Worm (Caenorhabditis elegans) whole organism, L4 larva: ENCODE results near the gene suca-1.

ENCODE experiments used
- D1046.2 ChIP-seq: fragments of 200-800 bp; sonication (Bioruptor generic); IDR thresholded peaks from 2 replicates; pipeline ENCODE4 v1.3.6; 2022; ENCODE audit warnings: missing genetic modification characterization, missing compliant biosample characterization
- F10B5.3 ChIP-seq: sonication (generic microtip); optimal IDR thresholded peaks from 2 replicates; lab custom pipeline; 2016; ENCODE audit warnings: mild to moderate bottlenecking, missing genetic modification characterization, missing compliant biosample characterization
- F26F4.8 ChIP-seq: fragments of 200-800 bp; sonication (Bioruptor generic); conservative IDR thresholded peaks from 2 replicates; pipeline ENCODE4 v1.3.6; 2022; ENCODE audit warnings: missing genetic modification characterization, missing compliant biosample characterization
- F37D6.2 ChIP-seq: sonication (generic microtip); optimal IDR thresholded peaks from 2 replicates; lab custom pipeline; 2016; ENCODE audit warnings: mild to moderate bottlenecking, missing genetic modification characterization, missing compliant biosample characterization
- F44E2.7 ChIP-seq: fragments of 200-800 bp; sonication (Bioruptor generic); IDR thresholded peaks from 2 replicates; pipeline ENCODE4 v2.1.2; 2022; ENCODE audit warnings: missing genetic modification characterization, missing compliant biosample characterization
- Y105C5A.15 ChIP-seq: fragments of 200-800 bp; sonication (Bioruptor generic); IDR thresholded peaks from 2 replicates; pipeline ENCODE4 v1.3.6; 2022; ENCODE audit warnings: missing genetic modification characterization, missing compliant biosample characterization
- Y48G9A.11 ChIP-seq: fragments of 200-800 bp; sonication (Bioruptor generic); IDR thresholded peaks from 2 replicates; pipeline ENCODE4 v1.3.6; 2022; ENCODE audit warnings: missing genetic modification reagents, missing genetic modification characterization, missing compliant biosample characterization
- Y5F2A.4 ChIP-seq: fragments of 200-800 bp; sonication (Bioruptor generic); optimal IDR thresholded peaks from 2 replicates; lab custom pipeline; 2018; ENCODE audit warnings: mild to moderate bottlenecking, missing genetic modification characterization, missing compliant biosample characterization
- Y75B8A.6 ChIP-seq: fragments of 200-800 bp; sonication (Bioruptor generic); IDR thresholded peaks from 2 replicates; pipeline ENCODE4 v1.3.6; 2022; ENCODE audit warnings: missing genetic modification reagents, missing genetic modification characterization, missing compliant biosample characterization
- ZK337.2 ChIP-seq: fragments of 200-800 bp; sonication (Bioruptor generic); IDR thresholded peaks from 2 replicates; pipeline ENCODE4 v1.3.6; 2022; ENCODE audit warnings: missing genetic modification reagents, missing genetic modification characterization, missing compliant biosample characterization
- ZK546.5 ChIP-seq, 2 experiments: sonication (generic microtip); optimal IDR thresholded peaks; 2 replicates each; lab custom pipeline; 2017; ENCODE audit warnings: missing biosample characterization in 2 of 2, missing genetic modification characterization in 2 of 2
- aly-2 ChIP-seq: sonication (generic microtip); optimal IDR thresholded peaks from 2 replicates; lab custom pipeline; 2018; ENCODE audit warnings: missing biosample characterization, missing genetic modification characterization
- arid-1 ChIP-seq: fragments of 200-800 bp; sonication (Bioruptor generic); conservative IDR thresholded peaks from 2 replicates; pipeline ENCODE4 v1.3.6; 2022; ENCODE audit warnings: missing genetic modification reagents, missing genetic modification characterization, missing compliant biosample characterization
- ceh-32 ChIP-seq: sonication (generic microtip); optimal IDR thresholded peaks from 2 replicates; lab custom pipeline; 2016; ENCODE audit warnings: mild to moderate bottlenecking, missing genetic modification characterization, missing compliant biosample characterization; ENCODE audit not compliant: poor library complexity
- ceh-82 ChIP-seq: sonication (generic microtip); optimal IDR thresholded peaks from 2 replicates; lab custom pipeline; 2017; ENCODE audit warnings: missing biosample characterization, missing genetic modification characterization
- ces-1 ChIP-seq: fragments of 150-350 bp; sonication (generic microtip); optimal IDR thresholded peaks from 4 replicates; lab custom pipeline; 2014; ENCODE audit warnings: missing biosample characterization, missing genetic modification reagents, missing genetic modification characterization
- ctbp-1 ChIP-seq: fragments of 200-800 bp; sonication (Bioruptor generic); IDR thresholded peaks from 2 replicates; pipeline ENCODE4 v1.3.6; 2022; ENCODE audit warnings: missing genetic modification reagents, missing genetic modification characterization, missing compliant biosample characterization
- daf-12 ChIP-seq: fragments of 150-350 bp; optimal IDR thresholded peaks from 2 replicates; lab custom pipeline; 2014; ENCODE audit warnings: missing biosample characterization, missing genetic modification reagents, missing genetic modification characterization
- dmd-6 ChIP-seq: fragments of 200-800 bp; sonication (Bioruptor generic); IDR thresholded peaks from 2 replicates; pipeline ENCODE4 v1.3.6; 2022; ENCODE audit warnings: missing genetic modification reagents, missing genetic modification characterization, missing compliant biosample characterization
- dmd-9 ChIP-seq: fragments of 200-800 bp; sonication (Bioruptor generic); IDR thresholded peaks from 2 replicates; pipeline ENCODE4 v1.3.6; 2022; ENCODE audit warnings: missing genetic modification reagents, missing genetic modification characterization, missing compliant biosample characterization
- dpl-1 ChIP-seq: fragments of 150-350 bp; optimal IDR thresholded peaks from 2 replicates; lab custom pipeline; 2014; ENCODE audit warnings: missing biosample characterization, missing genetic modification reagents, missing genetic modification characterization
- fos-1 ChIP-seq: fragments of 150-350 bp; optimal IDR thresholded peaks from 2 replicates; lab custom pipeline; 2014; ENCODE audit warnings: missing biosample characterization, missing genetic modification characterization
- gei-8 ChIP-seq: fragments of 200-800 bp; sonication (Bioruptor generic); optimal IDR thresholded peaks from 2 replicates; lab custom pipeline; 2018; ENCODE audit warnings: mild to moderate bottlenecking, missing genetic modification characterization, missing compliant biosample characterization
- hmg-1.1 ChIP-seq: fragments of 200-800 bp; sonication (Bioruptor generic); IDR thresholded peaks from 2 replicates; pipeline ENCODE4 v1.3.6; 2022; ENCODE audit warnings: missing genetic modification reagents, missing genetic modification characterization, missing compliant biosample characterization
- lim-7 ChIP-seq: fragments of 200-800 bp; sonication (Bioruptor generic); IDR thresholded peaks from 2 replicates; pipeline ENCODE4 v1.3.6; 2022; ENCODE audit warnings: missing genetic modification characterization, missing compliant biosample characterization
- lin-13 ChIP-seq: fragments of 150-350 bp; optimal IDR thresholded peaks from 2 replicates; lab custom pipeline; 2014; ENCODE audit warnings: missing biosample characterization, missing genetic modification reagents, missing genetic modification characterization
- lin-29 ChIP-seq: fragments of 200-800 bp; sonication (Bioruptor generic); IDR thresholded peaks from 2 replicates; pipeline ENCODE4 v1.3.6; 2022; ENCODE audit warnings: missing genetic modification reagents, missing genetic modification characterization, missing compliant biosample characterization
- lir-3 ChIP-seq: sonication (generic microtip); optimal IDR thresholded peaks from 2 replicates; lab custom pipeline; 2016; ENCODE audit warnings: mild to moderate bottlenecking, missing genetic modification characterization, missing compliant biosample characterization
- madf-5 ChIP-seq, 2 experiments: fragments of 200-800 bp; sonication (Bioruptor generic); IDR thresholded peaks; 2 replicates each; pipeline ENCODE4 v1.3.6; 2022; ENCODE audit warnings: missing compliant biosample characterization in 2 of 2, missing genetic modification characterization in 2 of 2
- madf-9 ChIP-seq: fragments of 200-800 bp; sonication (Bioruptor generic); conservative IDR thresholded peaks from 2 replicates; pipeline ENCODE4 v1.3.6; 2022; ENCODE audit warnings: missing genetic modification reagents, missing genetic modification characterization, missing compliant biosample characterization
- mdl-1 ChIP-seq, 2 experiments: fragments of 150-350 bp in 1 of 2; sonication (generic microtip) in 1 of 2; optimal IDR thresholded peaks; 2 replicates each; lab custom pipeline; 2014 to 2017; ENCODE audit warnings: missing biosample characterization in 2 of 2, missing genetic modification characterization in 2 of 2
- mxl-2 ChIP-seq: fragments of 200-800 bp; sonication (Bioruptor generic); conservative IDR thresholded peaks from 2 replicates; pipeline ENCODE4 v1.3.6; 2022; ENCODE audit warnings: missing genetic modification reagents, missing genetic modification characterization, missing compliant biosample characterization
- mxl-3 ChIP-seq: fragments of 200-800 bp; sonication (Bioruptor generic); optimal IDR thresholded peaks from 2 replicates; lab custom pipeline; 2018; ENCODE audit warnings: mild to moderate bottlenecking, missing genetic modification characterization, missing compliant biosample characterization
- nhr-237 ChIP-seq: sonication (generic microtip); optimal IDR thresholded peaks from 2 replicates; lab custom pipeline; 2017; ENCODE audit warnings: missing biosample characterization, missing genetic modification characterization
- nhr-25 ChIP-seq: sonication (generic microtip); optimal IDR thresholded peaks from 2 replicates; lab custom pipeline; 2017; ENCODE audit warnings: missing genetic modification characterization, mild to moderate bottlenecking, missing compliant biosample characterization, antibody characterized with exemption, moderate library complexity, borderline replicate concordance; ENCODE audit not compliant: insufficient read depth
- nhr-42 ChIP-seq: fragments of 200-800 bp; sonication (Bioruptor generic); IDR thresholded peaks from 2 replicates; pipeline ENCODE4 v1.3.6; 2022; ENCODE audit warnings: missing genetic modification characterization, missing compliant biosample characterization
- nhr-48 ChIP-seq: sonication (generic microtip); optimal IDR thresholded peaks from 2 replicates; lab custom pipeline; 2016; ENCODE audit warnings: mild to moderate bottlenecking, missing genetic modification characterization, missing compliant biosample characterization
- nhr-6 ChIP-seq: fragments of 150-350 bp; optimal IDR thresholded peaks from 2 replicates; lab custom pipeline; 2014; ENCODE audit warnings: missing biosample characterization, missing genetic modification characterization
- nhr-76 ChIP-seq: fragments of 150-350 bp; optimal IDR thresholded peaks from 2 replicates; lab custom pipeline; 2014; ENCODE audit warnings: missing biosample characterization, missing genetic modification characterization
- pha-4 ChIP-seq, 2 experiments: fragments of 150-350 bp in 1 of 2; fragments of 200-800 bp in 1 of 2; sonication (Bioruptor generic) in 1 of 2; IDR thresholded peaks in 1 of 2; optimal IDR thresholded peaks in 1 of 2; 2 replicates each; pipeline versions ENCODE4 v1.3.6 to Lab custom; 2014 to 2022; ENCODE audit warnings: missing genetic modification characterization in 2 of 2, missing genetic modification reagents in 2 of 2, missing biosample characterization in 1 of 2, missing compliant biosample characterization in 1 of 2
- pqm-1 ChIP-seq: sonication (generic microtip); optimal IDR thresholded peaks from 2 replicates; lab custom pipeline; 2017; ENCODE audit warnings: missing biosample characterization, missing genetic modification characterization
- rbr-2 ChIP-seq: sonication (generic microtip); optimal IDR thresholded peaks from 2 replicates; lab custom pipeline; 2016; ENCODE audit warnings: missing genotype, missing genetic modification characterization, missing compliant biosample characterization
- saeg-2 ChIP-seq: fragments of 200-800 bp; sonication (Bioruptor generic); IDR thresholded peaks from 2 replicates; pipeline ENCODE4 v1.3.6; 2022; ENCODE audit warnings: missing genetic modification reagents, missing genetic modification characterization, missing compliant biosample characterization
- skn-1 ChIP-seq: fragments of 150-350 bp; optimal IDR thresholded peaks from 2 replicates; lab custom pipeline; 2014; ENCODE audit warnings: missing biosample characterization, missing genetic modification characterization
- spr-3 ChIP-seq: fragments of 200-800 bp; sonication (Bioruptor generic); optimal IDR thresholded peaks from 2 replicates; lab custom pipeline; 2018; ENCODE audit warnings: mild to moderate bottlenecking, missing genetic modification characterization, missing compliant biosample characterization
- tag-97 ChIP-seq: fragments of 200-800 bp; sonication (Bioruptor generic); IDR thresholded peaks from 2 replicates; pipeline ENCODE4 v1.3.6; 2022; ENCODE audit warnings: missing genetic modification characterization, missing compliant biosample characterization
- unc-39 ChIP-seq: sonication (generic microtip); optimal IDR thresholded peaks from 2 replicates; lab custom pipeline; 2017; ENCODE audit warnings: missing biosample characterization, missing genetic modification characterization
- zag-1 ChIP-seq: fragments of 150-350 bp; optimal IDR thresholded peaks from 2 replicates; lab custom pipeline; 2014; ENCODE audit warnings: missing biosample characterization, missing genetic modification characterization
- zfp-3 ChIP-seq: fragments of 200-800 bp; sonication (Bioruptor generic); conservative IDR thresholded peaks from 2 replicates; pipeline ENCODE4 v1.3.6; 2022; ENCODE audit warnings: missing genetic modification reagents, missing genetic modification characterization, missing compliant biosample characterization
- zip-11 ChIP-seq: fragments of 200-800 bp; sonication (Bioruptor generic); IDR thresholded peaks from 2 replicates; pipeline ENCODE4 v1.3.6; 2022; ENCODE audit warnings: missing genetic modification characterization, missing compliant biosample characterization
- zip-2 ChIP-seq: fragments of 150-350 bp; optimal IDR thresholded peaks from 2 replicates; lab custom pipeline; 2014; ENCODE audit warnings: missing biosample characterization, missing genetic modification characterization

Gene suca-1

DNA sequence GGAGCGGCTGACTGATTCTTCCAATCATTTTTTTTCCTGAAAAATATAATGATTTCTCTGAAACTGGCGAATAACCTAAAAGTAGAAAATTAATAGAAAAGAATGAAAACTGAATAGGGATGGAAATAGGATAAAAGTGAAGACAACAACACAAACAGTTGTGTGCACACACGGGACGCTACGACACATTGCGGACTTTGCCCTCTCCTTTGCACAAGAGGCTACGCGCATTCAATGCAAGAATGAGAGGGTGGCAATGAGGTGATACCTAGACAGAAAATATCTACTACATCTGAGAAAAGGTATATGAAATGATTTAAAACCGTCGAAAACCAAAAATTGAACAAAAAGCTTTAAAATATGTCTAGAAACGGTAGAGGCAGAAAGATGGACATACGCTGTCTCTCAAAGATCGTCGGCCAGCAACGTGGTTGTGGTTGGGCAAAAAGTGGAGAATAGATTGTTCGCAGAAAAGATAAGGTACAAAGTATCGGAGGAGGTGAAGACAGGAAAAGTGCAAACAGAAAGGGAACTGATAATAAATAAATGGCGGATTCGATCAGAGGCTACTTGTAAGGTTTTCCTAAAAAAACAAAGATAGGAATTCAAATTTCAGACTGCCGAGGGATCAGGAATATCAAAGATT lies at the start of gene suca-1 (continued):
- TF ChIP-seq F26F4.8 (GFP tag; lab: Robert Waterston, UW) = no peak
- no peak for TF ChIP-seq daf-12 (tag; lab: Kevin White, UChicago)
- 0 out of 2 replicates have a peak, but pooled peaks have one; percentile 18 for TF ChIP-seq saeg-2 (GFP tag; lab: Robert Waterston, UW)
- no peak for TF ChIP-seq mxl-2 (GFP tag; lab: Robert Waterston, UW)
- TF ChIP-seq ZK546.5 (tag; optimal IDR thresholded peaks at IDR 0.05; lab: Kevin White, UChicago) = no peak
- TF ChIP-seq ceh-32 = no peak
- TF ChIP-seq zip-11 (GFP tag; lab: Robert Waterston, UW) = no peak
- no peak for TF ChIP-seq aly-2 (tag; lab: Kevin White, UChicago)
- no peak for TF ChIP-seq nhr-76 (tag; lab: Kevin White, UChicago)
- no peak for TF ChIP-seq Y105C5A.15 (GFP tag; lab: Robert Waterston, UW)
- TF ChIP-seq lin-13 (GFP tag; lab: Kevin White, UChicago) = peak; percentile 5
- TF ChIP-seq nhr-6 = peak; percentile 19
- TF ChIP-seq lin-29 (GFP tag; lab: Robert Waterston, UW) = no peak
- no peak for TF ChIP-seq spr-3
- no peak for TF ChIP-seq tag-97 (GFP tag; lab: Robert Waterston, UW)
- no peak for TF ChIP-seq lim-7 (GFP tag; lab: Robert Waterston, UW)
- TF ChIP-seq F44E2.7 (GFP tag; lab: Robert Waterston, UW) = no peak
- TF ChIP-seq skn-1 = no peak
- TF ChIP-seq F10B5.3 (tag; lab: Kevin White, UChicago) = no peak
- no peak for TF ChIP-seq nhr-42 (GFP tag; lab: Robert Waterston, UW)
- no peak for TF ChIP-seq dpl-1
- no peak for TF ChIP-seq nhr-48 (tag; lab: Kevin White, UChicago)
- TF ChIP-seq mdl-1 (tag; optimal IDR thresholded peaks at IDR 0.05; lab: Kevin White, UChicago) = peak in 1 of 2 experiments; percentile 31
- TF ChIP-seq ZK337.2 (GFP tag; lab: Robert Waterston, UW) = no peak
- TF ChIP-seq madf-9 = no peak
- TF ChIP-seq nhr-25 (tag; lab: Kevin White, UChicago) = no peak
- TF ChIP-seq Y75B8A.6 (GFP tag; lab: Robert Waterston, UW) = no peak
- TF ChIP-seq ces-1 (GFP tag; lab: Kevin White, UChicago) = no peak
- no peak for TF ChIP-seq dmd-9 (GFP tag; lab: Robert Waterston, UW)
- peak; percentile 60; the same call in 1 of the 2 replicates for TF ChIP-seq hmg-1.1
- TF ChIP-seq Y48G9A.11 = no peak
- TF ChIP-seq ceh-82 = no peak
- no peak for TF ChIP-seq ctbp-1 (GFP tag; lab: Robert Waterston, UW)
- TF ChIP-seq zip-2 = no peak
- peak; percentile 92 for TF ChIP-seq mxl-3 (GFP tag; lab: Kevin White, UChicago)
- no peak for TF ChIP-seq F37D6.2
- TF ChIP-seq gei-8 (GFP tag; lab: Kevin White, UChicago) = no peak
- no peak for TF ChIP-seq unc-39 (tag; lab: Kevin White, UChicago)
- no peak for TF ChIP-seq D1046.2 (GFP tag; lab: Robert Waterston, UW)
- no peak for TF ChIP-seq fos-1 (tag; lab: Kevin White, UChicago)
- peak; percentile 67 for TF ChIP-seq dmd-6 (GFP tag; lab: Robert Waterston, UW)
- TF ChIP-seq arid-1 = no peak
- peak; percentile 62 for TF ChIP-seq rbr-2 (tag; lab: Kevin White, UChicago)
- TF ChIP-seq lir-3 = no peak
- TF ChIP-seq madf-5 (GFP tag; IDR thresholded peaks at IDR 0.05; lab: Robert Waterston, UW) = no peak
- TF ChIP-seq zag-1 (tag; lab: Kevin White, UChicago) = no peak
- TF ChIP-seq zfp-3 (GFP tag; lab: Robert Waterston, UW) = no peak
- TF ChIP-seq Y5F2A.4 (GFP tag; lab: Kevin White, UChicago) = no peak
- TF ChIP-seq pha-4 (GFP tag; IDR thresholded peaks at IDR 0.05; lab: Robert Waterston, UW) = no peak
- no peak for TF ChIP-seq pha-4 (tag; optimal IDR thresholded peaks at IDR 0.05; lab: Kevin White, UChicago)
- no peak for TF ChIP-seq pqm-1 (tag; lab: Kevin White, UChicago)
- no peak for TF ChIP-seq nhr-237 (tag; lab: Kevin White, UChicago)
